Fruit fly (Drosophila melanogaster): ENCODE data around the gene Ibf2.

Ibf2 gene

dm6 chr3R:9229996-9230601 lies 28.2 kb downstream of the Ibf2 start (continued):
- TF ChIP-seq sqz (GFP tag; optimal IDR thresholded peaks at IDR 0.05) = no peak
- TF ChIP-seq cwo (GFP tag; optimal IDR thresholded peaks at IDR 0.05) = no peak
- TF ChIP-seq eve (GFP tag; optimal IDR thresholded peaks at IDR 0.05) = peak in 1 of 2 experiments; percentile 10
- peak; percentile 37 for TF ChIP-seq unpg (GFP tag; optimal IDR thresholded peaks at IDR 0.05)
- TF ChIP-seq CG7556 (GFP tag; optimal IDR thresholded peaks at IDR 0.05) = peak; percentile 2
- TF ChIP-seq ftz-f1 (GFP tag; optimal IDR thresholded peaks at IDR 0.05) = no peak
- TF ChIP-seq phol (tag; optimal IDR thresholded peaks at IDR 0.05) = peak; percentile 22
- TF ChIP-seq CG10462 (GFP tag; optimal IDR thresholded peaks at IDR 0.05) = no peak
- TF ChIP-seq chinmo (GFP tag; IDR thresholded peaks at IDR 0.05; ENCODE audit: partially characterized antibody) = no peak
- no peak for TF ChIP-seq CG10366 (GFP tag; IDR thresholded peaks at IDR 0.05)
- no peak for TF ChIP-seq CG11560 (tag; IDR thresholded peaks at IDR 0.05)
- TF ChIP-seq bcd (GFP tag; optimal IDR thresholded peaks at IDR 0.05) = peak; percentile 6
- TF ChIP-seq crol (GFP tag; IDR thresholded peaks at IDR 0.05) = no peak
- no peak for TF ChIP-seq kay (GFP tag; optimal IDR thresholded peaks at IDR 0.05)
- TF ChIP-seq pan (optimal IDR thresholded peaks at IDR 0.05) = no peak
- TF ChIP-seq pan (GFP tag; optimal IDR thresholded peaks at IDR 0.05 in 1 of 2, IDR thresholded peaks at IDR 0.05 in 1 of 2) = peak in 1 of 2 experiments; percentile 28
- no peak for TF ChIP-seq croc (GFP tag; conservative IDR thresholded peaks at IDR 0.05)
- no peak for TF ChIP-seq ken (GFP tag; IDR thresholded peaks at IDR 0.05)
- TF ChIP-seq pho (GFP tag; optimal IDR thresholded peaks at IDR 0.05) = no peak
- TF ChIP-seq insv (GFP tag; optimal IDR thresholded peaks at IDR 0.05) = no peak
- TF ChIP-seq CG7839 (tag; optimal IDR thresholded peaks at IDR 0.05) = peak; percentile 19
- TF ChIP-seq CG7357 (GFP tag; IDR thresholded peaks at IDR 0.05) = no peak
- TF ChIP-seq CG1529 (GFP tag; optimal IDR thresholded peaks at IDR 0.05) = no peak
- no peak for TF ChIP-seq CG34224 (GFP tag; IDR thresholded peaks at IDR 0.05; ENCODE audit: partially characterized antibody)
- TF ChIP-seq CG31388 (GFP tag; optimal IDR thresholded peaks at IDR 0.05) = no peak
- TF ChIP-seq CG6683 (GFP tag; optimal IDR thresholded peaks at IDR 0.05) = no peak
- no peak for TF ChIP-seq ERR (GFP tag; optimal IDR thresholded peaks at IDR 0.05)
- TF ChIP-seq CG10267 (tag; optimal IDR thresholded peaks at IDR 0.05) = no peak
- no peak for TF ChIP-seq CG18476 (GFP tag; optimal IDR thresholded peaks at IDR 0.05)
- TF ChIP-seq CG16815 (GFP tag; optimal IDR thresholded peaks at IDR 0.05) = no peak
- TF ChIP-seq Hand (GFP tag; optimal IDR thresholded peaks at IDR 0.05) = no peak
- TF ChIP-seq ara (GFP tag; IDR thresholded peaks at IDR 0.05) = no peak
- no peak for TF ChIP-seq ttk (GFP tag; IDR thresholded peaks at IDR 0.05)
- peak; percentile 2 for TF ChIP-seq BtbVII (GFP tag; optimal IDR thresholded peaks at IDR 0.05)
- no peak for TF ChIP-seq Lhr (GFP tag; optimal IDR thresholded peaks at IDR 0.05)
- TF ChIP-seq CG1603 (tag; optimal IDR thresholded peaks at IDR 0.05) = no peak
- peak; percentile 5 for TF ChIP-seq Chrac-16 (GFP tag; optimal IDR thresholded peaks at IDR 0.05)
- TF ChIP-seq al (GFP tag; IDR thresholded peaks at IDR 0.05) = no peak
- TF ChIP-seq ewg (GFP tag; optimal IDR thresholded peaks at IDR 0.05) = peak; percentile 9
- TF ChIP-seq gcm (GFP tag; optimal IDR thresholded peaks at IDR 0.05) = peak; percentile 55
- no peak for TF ChIP-seq CG3163 (GFP tag; optimal IDR thresholded peaks at IDR 0.05)
- TF ChIP-seq ro (GFP tag; IDR thresholded peaks at IDR 0.05) = no peak
- no peak for TF ChIP-seq CTCF (GFP tag; optimal IDR thresholded peaks at IDR 0.05)
- TF ChIP-seq tx (GFP tag; optimal IDR thresholded peaks at IDR 0.05) = no peak
- TF ChIP-seq Kr (GFP tag; optimal IDR thresholded peaks at IDR 0.05) = no peak
- peak; percentile 65 for TF ChIP-seq row (GFP tag; IDR thresholded peaks at IDR 0.05)
- peak; percentile 35 for TF ChIP-seq CG2678 (tag; optimal IDR thresholded peaks at IDR 0.05)
- TF ChIP-seq CG17359 (tag; optimal IDR thresholded peaks at IDR 0.05) = peak; percentile 24
- no peak for TF ChIP-seq pfk (GFP tag; optimal IDR thresholded peaks at IDR 0.05)
- no peak for TF ChIP-seq run (tag; optimal IDR thresholded peaks at IDR 0.05)
- no peak for TF ChIP-seq CG10431 (GFP tag; optimal IDR thresholded peaks at IDR 0.05)
- TF ChIP-seq psq (GFP tag; optimal IDR thresholded peaks at IDR 0.05) = no peak

Measured in whole organism, embryonic.